Worm (Caenorhabditis elegans): ENCODE data around the gene B0334.4.

The B0334.4 gene

DNA sequence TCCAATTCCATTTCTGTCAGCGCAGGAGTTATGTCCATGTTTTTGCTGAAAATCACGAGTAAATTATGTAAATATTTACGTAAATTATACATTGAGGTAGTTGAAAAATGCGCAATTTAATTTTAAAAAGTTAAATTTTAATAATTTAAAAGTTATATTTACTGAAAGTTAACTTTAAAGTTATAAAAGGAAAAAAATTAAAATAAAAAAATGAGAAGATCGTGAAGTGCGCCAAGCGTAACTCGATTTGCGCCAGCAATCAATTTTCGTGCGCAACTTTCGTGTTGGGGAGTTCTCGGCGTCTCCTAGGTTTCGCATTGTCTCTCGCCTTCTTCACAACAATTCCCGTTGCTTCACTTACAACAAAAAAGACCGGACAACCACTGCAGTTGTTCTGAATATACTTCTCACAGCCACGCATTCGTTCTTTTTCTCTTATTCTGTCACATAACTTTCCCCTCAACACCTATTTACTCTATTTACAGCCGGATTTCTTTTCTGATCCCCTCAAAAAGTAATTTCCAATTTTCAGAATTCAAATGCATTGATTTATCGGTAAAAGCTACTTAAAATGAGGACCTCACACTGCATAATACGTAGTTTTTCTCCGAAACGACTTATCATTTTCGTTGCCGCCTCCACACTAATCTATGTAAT, 21.8 kb upstream of the B0334.4 start, which contains the start of the genes metl-1 and W02B12.11 (continued):
- TF ChIP-seq F49E8.2 (tag; optimal IDR thresholded peaks at IDR 0.05; ENCODE audit: insufficient read depth) (peak; percentile 12), madf-6 (GFP tag; IDR thresholded peaks at IDR 0.05) (peak; percentile 91), ceh-58 (GFP tag; IDR thresholded peaks at IDR 0.05) (no peak), snpc-4 (GFP tag; optimal IDR thresholded peaks at IDR 0.05) (peak; percentile 16), snpc-4 (tag; optimal IDR thresholded peaks at IDR 0.05) (peak; percentile 61 to 77 (median 70)), snpc-3.4 (tag; optimal IDR thresholded peaks at IDR 0.05) (peak; percentile 41), egrh-3 (GFP tag; IDR thresholded peaks at IDR 0.05) (no peak), xnd-1 (tag; optimal IDR thresholded peaks at IDR 0.05) (peak; percentile 61), tbp1 (GFP tag; optimal IDR thresholded peaks at IDR 0.05) (peak; percentile 68)

ce11 chrII:11476410-11476809, 19.1 kb upstream of the B0334.4 start, which contains the start of gene W02B12.16:
Gene W02B12.16 (minus strand): TSS chrII:11476510.
- TF ChIP-seq K12H6.12 (tag; optimal IDR thresholded peaks at IDR 0.05) (no peak), snpc-1.1 (tag; optimal IDR thresholded peaks at IDR 0.05; ENCODE audit: insufficient read depth) (no peak), attf-3 (GFP tag; conservative IDR thresholded peaks at IDR 0.05) (no peak), F39B2.1 (GFP tag; IDR thresholded peaks at IDR 0.05) (no peak), xnd-1 (tag; optimal IDR thresholded peaks at IDR 0.05) (no peak), gei-17 (GFP tag; optimal IDR thresholded peaks at IDR 0.05) (no peak), sptf-2 (GFP tag; optimal IDR thresholded peaks at IDR 0.05) (no peak), mes-4 (tag; optimal IDR thresholded peaks at IDR 0.05) (no peak), B0261.1 (tag; optimal IDR thresholded peaks at IDR 0.05) (no peak), snpc-4 (GFP tag; optimal IDR thresholded peaks at IDR 0.05) (no peak), snpc-4 (tag; optimal IDR thresholded peaks at IDR 0.05) (no peak), F23B12.7 (tag; optimal IDR thresholded peaks at IDR 0.05; ENCODE audit: insufficient read depth) (no peak), hmg-20 (GFP tag; IDR thresholded peaks at IDR 0.05) (no peak)

- TF ChIP-seq ceh-27 (GFP tag; optimal IDR thresholded peaks at IDR 0.05) = no peak
- TF ChIP-seq akir-1 (GFP tag; optimal IDR thresholded peaks at IDR 0.05) = no peak
- no peak for TF ChIP-seq snpc-3.4 (tag; optimal IDR thresholded peaks at IDR 0.05)
- no peak for TF ChIP-seq madf-3 (GFP tag; IDR thresholded peaks at IDR 0.05)
- TF ChIP-seq ceh-58 (GFP tag; IDR thresholded peaks at IDR 0.05) = no peak
- no peak for TF ChIP-seq rcor-1 (GFP tag; IDR thresholded peaks at IDR 0.05)
- no peak for TF ChIP-seq ceh-79 (tag; optimal IDR thresholded peaks at IDR 0.05)
- TF ChIP-seq xnd-1 (tag; optimal IDR thresholded peaks at IDR 0.05) = no peak
- TF ChIP-seq aptf-2 (GFP tag; conservative IDR thresholded peaks at IDR 0.05) = no peak
- no peak for TF ChIP-seq lag-1 (GFP tag; IDR thresholded peaks at IDR 0.05)
- TF ChIP-seq dox-1 (GFP tag; IDR thresholded peaks at IDR 0.05) = no peak
- TF ChIP-seq ztf-6 (GFP tag; IDR thresholded peaks at IDR 0.05) = no peak
- no peak for TF ChIP-seq F33H1.4 (GFP tag; IDR thresholded peaks at IDR 0.05)
- TF ChIP-seq Y95B8A.8 (GFP tag; IDR thresholded peaks at IDR 0.05) = no peak
- no peak for TF ChIP-seq F49E8.2 (tag; optimal IDR thresholded peaks at IDR 0.05; ENCODE audit: insufficient read depth)
These were observed 16.4 kb upstream of the B0334.4 start, which contains the start of gene W02B12.12 for ce11 chrII:11479076-11479475. Gene W02B12.12 (minus strand): TSS chrII:11479176.

DNA sequence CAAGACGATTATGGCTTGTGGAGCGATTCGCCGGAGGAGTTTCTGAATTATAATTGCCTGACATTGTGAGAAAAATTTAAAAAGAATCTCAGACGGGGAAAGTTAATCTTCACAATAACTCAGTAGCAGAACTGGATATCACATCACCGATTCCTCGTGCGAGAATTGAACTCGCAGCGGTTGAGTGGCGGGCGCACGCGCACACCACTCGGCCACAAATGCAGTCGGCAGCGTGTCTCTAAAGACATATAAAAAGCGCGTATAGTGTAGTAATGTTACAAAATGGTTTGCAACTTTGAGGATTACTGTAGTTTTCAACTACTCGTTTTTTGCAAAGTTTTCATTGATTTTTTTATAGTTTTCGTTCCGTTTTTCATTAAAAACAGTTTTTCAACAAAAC, 10.9 kb upstream of the B0334.4 start:
- TF ChIP-seq F52B5.7 (tag; optimal IDR thresholded peaks at IDR 0.05) (peak; percentile 98), hmg-1.2 (GFP tag; IDR thresholded peaks at IDR 0.05) (peak; percentile 85), nhr-120 (GFP tag; IDR thresholded peaks at IDR 0.05) (peak; percentile 97), attf-3 (GFP tag; conservative IDR thresholded peaks at IDR 0.05) (peak; percentile 71), mcd-1 (GFP tag; IDR thresholded peaks at IDR 0.05) (peak; percentile 83), madf-3 (GFP tag; IDR thresholded peaks at IDR 0.05) (0 out of 2 replicates have a peak, but pooled peaks have one; percentile 44), atf-7 (tag; optimal IDR thresholded peaks at IDR 0.05) (peak; percentile 86), sdz-38 (tag; optimal IDR thresholded peaks at IDR 0.05) (no peak), bed-2 (GFP tag; IDR thresholded peaks at IDR 0.05) (no peak), mxl-1 (tag; optimal IDR thresholded peaks at IDR 0.05) (peak; percentile 98), efl-1 (GFP tag; optimal IDR thresholded peaks at IDR 0.05) (peak; percentile 25), aptf-2 (GFP tag; conservative IDR thresholded peaks at IDR 0.05) (0 out of 2 replicates have a peak, but pooled peaks have one; percentile 58), sea-2 (GFP tag; IDR thresholded peaks at IDR 0.05) (peak; percentile 86), C17E4.6 (GFP tag; IDR thresholded peaks at IDR 0.05) (peak; percentile 69), D2030.7 (GFP tag; IDR thresholded peaks at IDR 0.05) (peak; percentile 90), ztf-28 (GFP tag; IDR thresholded peaks at IDR 0.05) (peak; percentile 75; the same call in 1 of the 2 replicates), Y95B8A.8 (GFP tag; IDR thresholded peaks at IDR 0.05) (0 out of 2 replicates have a peak, but pooled peaks have one; percentile 31)
